Worm (Caenorhabditis elegans) whole organism, L2 larva: ENCODE results near the gene EGAP9.4.

Experiments used
- C34F6.9 ChIP-seq: fragments of 150-350 bp; optimal IDR thresholded peaks from 2 replicates; lab custom pipeline; 2014; ENCODE audit warnings: missing biosample characterization, missing genetic modification characterization
- F13H6.1 ChIP-seq: sonication (generic microtip); optimal IDR thresholded peaks from 2 replicates; lab custom pipeline; 2016; ENCODE audit warnings: missing genetic modification characterization, missing compliant biosample characterization
- Y55F3AM.14 ChIP-seq: fragments of 200-800 bp; sonication (Bioruptor generic); optimal IDR thresholded peaks from 2 replicates; lab custom pipeline; 2018; ENCODE audit warnings: mild to moderate bottlenecking, missing genetic modification characterization, missing compliant biosample characterization
- ZK546.5 ChIP-seq: sonication (generic microtip); optimal IDR thresholded peaks from 2 replicates; lab custom pipeline; 2017; ENCODE audit warnings: missing biosample characterization, missing genetic modification characterization
- alr-1 ChIP-seq: fragments of 150-350 bp; optimal IDR thresholded peaks from 2 replicates; lab custom pipeline; 2014; ENCODE audit warnings: missing biosample characterization, missing genetic modification characterization
- aly-2 ChIP-seq: fragments of 150-350 bp; optimal IDR thresholded peaks from 2 replicates; lab custom pipeline; 2014; ENCODE audit warnings: missing biosample characterization, missing genetic modification characterization
- ama-1 ChIP-seq: fragments of 150-350 bp; optimal IDR thresholded peaks from 2 replicates; lab custom pipeline; 2018; ENCODE audit warnings: inconsistent platforms
- blmp-1 ChIP-seq: sonication (generic microtip); optimal IDR thresholded peaks from 2 replicates; lab custom pipeline; 2017; ENCODE audit warnings: missing genetic modification characterization, mild to moderate bottlenecking, missing compliant biosample characterization, antibody characterized with exemption, moderate library complexity; ENCODE audit not compliant: insufficient read depth
- ceh-16 ChIP-seq: fragments of 150-350 bp; optimal IDR thresholded peaks from 2 replicates; lab custom pipeline; 2014; ENCODE audit warnings: missing biosample characterization, missing genetic modification characterization
- crh-2 ChIP-seq: sonication (generic microtip); optimal IDR thresholded peaks from 2 replicates; lab custom pipeline; 2017; ENCODE audit warnings: missing biosample characterization, missing genetic modification characterization
- dmd-4 ChIP-seq: sonication (generic microtip); optimal IDR thresholded peaks from 2 replicates; lab custom pipeline; 2017; ENCODE audit warnings: missing biosample characterization, missing genetic modification characterization
- egl-27 ChIP-seq: sonication (generic microtip); optimal IDR thresholded peaks from 3 replicates; lab custom pipeline; 2017; ENCODE audit warnings: missing biosample characterization, missing genetic modification reagents, missing genetic modification characterization
- elt-1 ChIP-seq: fragments of 150-350 bp; optimal IDR thresholded peaks from 2 replicates; lab custom pipeline; 2014; ENCODE audit warnings: missing biosample characterization, missing genetic modification characterization
- elt-3 ChIP-seq: sonication (generic microtip); optimal IDR thresholded peaks from 2 replicates; lab custom pipeline; 2017; ENCODE audit warnings: missing biosample characterization, missing genetic modification characterization
- fos-1 ChIP-seq: fragments of 150-350 bp; optimal IDR thresholded peaks from 2 replicates; lab custom pipeline; 2014; ENCODE audit warnings: missing biosample characterization, missing genetic modification characterization
- gmeb-1 ChIP-seq: fragments of 150-350 bp; optimal IDR thresholded peaks from 2 replicates; lab custom pipeline; 2014; ENCODE audit warnings: missing biosample characterization, missing genetic modification characterization
- lin-11 ChIP-seq: fragments of 150-350 bp; sonication (generic microtip); optimal IDR thresholded peaks from 2 replicates; lab custom pipeline; 2014; ENCODE audit warnings: missing biosample characterization, missing genetic modification characterization, inconsistent platforms, mixed read lengths
- lsy-2 ChIP-seq, 2 experiments: fragments of 150-350 bp in 1 of 2; sonication (generic microtip) in 1 of 2; optimal IDR thresholded peaks; 2 replicates each; lab custom pipeline; 2014 to 2017; ENCODE audit warnings: missing biosample characterization in 2 of 2, missing genetic modification characterization in 2 of 2
- mab-5 ChIP-seq: fragments of 150-350 bp; optimal IDR thresholded peaks from 2 replicates; lab custom pipeline; 2014; ENCODE audit warnings: missing biosample characterization, missing genetic modification characterization
- mbf-1 ChIP-seq: sonication (generic microtip); optimal IDR thresholded peaks from 2 replicates; lab custom pipeline; 2017; ENCODE audit warnings: missing biosample characterization, missing genetic modification characterization
- mdl-1 ChIP-seq, 2 experiments: fragments of 150-350 bp in 1 of 2; sonication (generic microtip) in 1 of 2; optimal IDR thresholded peaks; 2 replicates each; lab custom pipeline; 2017; ENCODE audit warnings: missing biosample characterization in 2 of 2, missing genetic modification characterization in 2 of 2
- nhr-11 ChIP-seq: fragments of 150-350 bp; optimal IDR thresholded peaks from 2 replicates; lab custom pipeline; 2014; ENCODE audit warnings: missing biosample characterization, missing genetic modification characterization
- nhr-12 ChIP-seq: fragments of 150-350 bp; optimal IDR thresholded peaks from 2 replicates; lab custom pipeline; 2014; ENCODE audit warnings: missing biosample characterization, missing genetic modification characterization
- nhr-129 ChIP-seq: fragments of 150-350 bp; optimal IDR thresholded peaks from 2 replicates; lab custom pipeline; 2014; ENCODE audit warnings: missing biosample characterization, missing genetic modification characterization
- nhr-23 ChIP-seq: fragments of 150-350 bp; optimal IDR thresholded peaks from 2 replicates; lab custom pipeline; 2014; ENCODE audit warnings: missing biosample characterization, missing genetic modification reagents, missing genetic modification characterization
- nhr-6 ChIP-seq: fragments of 150-350 bp; optimal IDR thresholded peaks from 2 replicates; lab custom pipeline; 2014; ENCODE audit warnings: missing biosample characterization, missing genetic modification characterization
- nhr-77 ChIP-seq: fragments of 150-350 bp; optimal IDR thresholded peaks from 2 replicates; lab custom pipeline; 2014; ENCODE audit warnings: missing biosample characterization, missing genetic modification characterization
- peb-1 ChIP-seq: fragments of 150-350 bp; optimal IDR thresholded peaks from 2 replicates; lab custom pipeline; 2014; ENCODE audit warnings: missing biosample characterization, missing genetic modification characterization
- skn-1 ChIP-seq: sonication (generic microtip); optimal IDR thresholded peaks from 2 replicates; lab custom pipeline; 2017; ENCODE audit warnings: missing biosample characterization, missing genetic modification characterization
- sma-3 ChIP-seq: sonication (generic microtip); optimal IDR thresholded peaks from 2 replicates; lab custom pipeline; 2016; ENCODE audit warnings: missing genetic modification reagents, missing genetic modification characterization, missing compliant biosample characterization
- sma-9 ChIP-seq, 2 experiments: fragments of 150-350 bp in 1 of 2; sonication (generic microtip) in 1 of 2; optimal IDR thresholded peaks; 2 replicates each; lab custom pipeline; 2014 to 2016; ENCODE audit warnings: missing genetic modification characterization in 2 of 2, mild to moderate bottlenecking in 1 of 2, missing biosample characterization in 1 of 2, missing compliant biosample characterization in 1 of 2, missing genetic modification reagents in 1 of 2, moderate library complexity in 1 of 2
- unc-39 ChIP-seq: fragments of 150-350 bp; optimal IDR thresholded peaks from 2 replicates; lab custom pipeline; 2014; ENCODE audit warnings: missing biosample characterization, missing genetic modification characterization
- unc-55 ChIP-seq: fragments of 150-350 bp; sonication (generic microtip); optimal IDR thresholded peaks from 3 replicates; lab custom pipeline; 2014; ENCODE audit warnings: missing biosample characterization, missing genetic modification reagents, missing genetic modification characterization
- unc-62 ChIP-seq: fragments of 150-350 bp; optimal IDR thresholded peaks from 2 replicates; lab custom pipeline; 2014; ENCODE audit warnings: missing biosample characterization, missing genetic modification reagents, missing genetic modification characterization
- zag-1 ChIP-seq: fragments of 150-350 bp; optimal IDR thresholded peaks from 2 replicates; lab custom pipeline; 2014; ENCODE audit warnings: missing biosample characterization, missing genetic modification characterization
- ztf-1 ChIP-seq: fragments of 200-800 bp; sonication (Bioruptor generic); conservative IDR thresholded peaks from 2 replicates; pipeline ENCODE4 v1.3.6; 2022; ENCODE audit warnings: missing genetic modification characterization, missing compliant biosample characterization
- ztf-11 ChIP-seq: sonication (generic microtip); optimal IDR thresholded peaks from 2 replicates; lab custom pipeline; 2017; ENCODE audit warnings: missing biosample characterization, missing genetic modification characterization

The EGAP9.4 gene

DNA sequence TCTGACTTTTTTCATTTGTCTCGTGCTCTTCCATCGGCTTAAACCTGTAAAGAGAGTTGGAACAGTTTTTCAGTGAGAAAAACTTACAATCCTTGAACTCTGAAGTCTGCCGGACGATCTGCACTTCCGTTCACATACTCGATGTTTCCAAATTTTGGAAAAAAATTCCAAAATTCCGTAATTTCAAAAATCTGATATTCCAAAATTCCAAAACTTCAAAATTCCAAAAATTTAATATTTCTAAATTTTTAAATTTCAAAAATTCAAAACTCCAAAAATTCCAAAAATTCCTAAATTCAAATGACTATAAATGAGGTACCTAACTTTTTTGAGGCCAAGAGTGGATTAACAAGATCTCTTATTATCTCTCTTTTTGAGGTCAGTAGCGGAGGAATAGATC lies at the start of gene EGAP9.4:
Gene EGAP9.4 (plus strand): TSS at position 301 of the 400 bp plus-strand sequence.
- TF ChIP-seq Y55F3AM.14 (GFP tag; lab: Kevin White, UChicago) (no peak), ztf-11 (tag; lab: Kevin White, UChicago) (no peak), skn-1 (no peak), F13H6.1 (tag; lab: Kevin White, UChicago) (no peak), fos-1 (tag; lab: Kevin White, UChicago) (no peak), aly-2 (tag; lab: Kevin White, UChicago) (no peak), mdl-1 (tag; optimal IDR thresholded peaks at IDR 0.05; lab: Kevin White, UChicago) (no peak), ama-1 (no peak), elt-3 (no peak), ZK546.5 (tag; lab: Kevin White, UChicago) (no peak), nhr-6 (tag; lab: Kevin White, UChicago) (no peak), mbf-1 (tag; lab: Kevin White, UChicago) (no peak), ceh-16 (tag; lab: Kevin White, UChicago) (no peak), nhr-77 (tag; lab: Kevin White, UChicago) (no peak), mab-5 (tag; lab: Kevin White, UChicago) (no peak), nhr-23 (tag; lab: Kevin White, UChicago) (no peak), lsy-2 (tag; optimal IDR thresholded peaks at IDR 0.05; lab: Kevin White, UChicago) (no peak), blmp-1 (tag; lab: Kevin White, UChicago) (no peak)

DNA sequence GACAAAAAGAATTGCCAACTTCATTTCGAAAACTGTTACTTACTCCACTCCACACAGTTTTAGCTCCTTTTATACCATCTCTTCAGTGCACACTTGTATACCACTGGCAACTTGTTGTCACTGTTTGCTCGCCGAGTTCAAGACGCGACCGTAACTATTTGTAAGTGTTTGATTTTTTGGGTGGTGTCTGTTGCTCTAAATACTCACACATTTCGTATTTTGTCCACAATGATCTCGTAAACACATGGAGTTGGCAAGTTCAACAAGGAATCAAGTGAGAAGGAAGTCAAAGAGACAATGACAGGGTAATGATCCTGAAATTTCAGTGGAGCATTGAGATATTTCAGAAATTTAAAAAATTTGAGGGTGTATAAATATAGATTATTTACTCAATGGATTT lies 43.6 kb upstream of the EGAP9.4 start, which contains the start of gene hpo-26:
Gene hpo-26 (minus strand): TSS at position 31 of the 400 bp plus-strand sequence.
- TF ChIP-seq unc-62 (GFP tag; lab: Kevin White, UChicago) = no peak
- peak; percentile 39 for TF ChIP-seq nhr-129 (tag; lab: Kevin White, UChicago)
- peak; percentile 22 for TF ChIP-seq sma-9 (GFP tag; optimal IDR thresholded peaks at IDR 0.05; lab: Kevin White, UChicago)
- no peak for TF ChIP-seq sma-9 (tag; optimal IDR thresholded peaks at IDR 0.05; lab: Kevin White, UChicago)
- TF ChIP-seq F13H6.1 (tag; lab: Kevin White, UChicago) = peak; percentile 70
- no peak for TF ChIP-seq aly-2 (tag; lab: Kevin White, UChicago)

DNA sequence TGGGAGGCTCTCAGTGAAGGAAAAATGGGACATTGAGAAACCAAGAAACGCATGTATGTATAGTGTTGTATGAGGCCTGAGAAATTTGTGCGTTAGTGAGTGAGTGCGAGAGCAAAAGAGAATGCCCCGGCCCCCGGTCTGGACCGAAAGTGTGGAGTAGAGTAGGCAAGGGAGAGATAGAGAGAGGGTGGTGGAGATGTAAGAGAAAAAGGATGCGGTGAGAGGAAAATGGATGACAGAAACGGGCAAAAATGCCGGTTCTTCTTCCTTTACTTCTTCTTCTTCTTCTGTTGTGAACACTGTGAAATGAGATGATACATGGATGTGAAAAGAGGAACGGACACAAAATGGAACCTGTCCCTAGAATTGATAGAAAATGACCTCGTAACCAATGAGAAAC lies 38.3 kb upstream of the EGAP9.4 start:
- TF ChIP-seq crh-2 (tag; lab: Kevin White, UChicago) (peak; percentile 16), alr-1 (tag; lab: Kevin White, UChicago) (no peak), F13H6.1 (tag; lab: Kevin White, UChicago) (peak; percentile 30), mbf-1 (tag; lab: Kevin White, UChicago) (no peak), lin-11 (tag; lab: Kevin White, UChicago) (no peak), zag-1 (no peak), ama-1 (no peak), nhr-6 (tag; lab: Kevin White, UChicago) (no peak), sma-3 (GFP tag; lab: Kevin White, UChicago) (no peak), fos-1 (tag; lab: Kevin White, UChicago) (peak; percentile 5), unc-39 (no peak), blmp-1 (tag; lab: Kevin White, UChicago) (no peak), egl-27 (no peak), peb-1 (tag; lab: Kevin White, UChicago) (no peak), ztf-11 (tag; lab: Kevin White, UChicago) (no peak), unc-55 (GFP tag; lab: Kevin White, UChicago) (peak; percentile 7), gmeb-1 (tag; lab: Kevin White, UChicago) (no peak), dmd-4 (tag; lab: Kevin White, UChicago) (no peak), nhr-11 (tag; lab: Kevin White, UChicago) (no peak), nhr-23 (tag; lab: Kevin White, UChicago) (no peak), nhr-12 (tag; lab: Kevin White, UChicago) (no peak), ztf-1 (no peak), lsy-2 (tag; optimal IDR thresholded peaks at IDR 0.05; lab: Kevin White, UChicago) (peak in 1 of 2 experiments; percentile 12), nhr-77 (tag; lab: Kevin White, UChicago) (no peak), elt-1 (tag; lab: Kevin White, UChicago) (no peak), C34F6.9 (tag; lab: Kevin White, UChicago) (peak; percentile 30), skn-1 (no peak), nhr-129 (tag; lab: Kevin White, UChicago) (peak; percentile 29)
- TF ChIP-seq, all 48 proteins: peak for 7
